Worm (Caenorhabditis elegans) whole organism, L4 larva: ENCODE measurements around the gene F15B9.8.

Source experiments
- D1046.2 ChIP-seq: fragments of 200-800 bp; sonication (Bioruptor generic); IDR thresholded peaks from 2 replicates; pipeline ENCODE4 v1.3.6; 2022; ENCODE audit warnings: missing genetic modification characterization, missing compliant biosample characterization
- T26A8.4 ChIP-seq: fragments of 200-800 bp; sonication (Bioruptor generic); IDR thresholded peaks from 2 replicates; pipeline ENCODE4 v1.3.6; 2022; ENCODE audit warnings: missing genetic modification characterization, missing compliant biosample characterization
- Y5F2A.4 ChIP-seq: fragments of 200-800 bp; sonication (Bioruptor generic); optimal IDR thresholded peaks from 2 replicates; lab custom pipeline; 2018; ENCODE audit warnings: mild to moderate bottlenecking, missing genetic modification characterization, missing compliant biosample characterization
- ZK546.5 ChIP-seq, 2 experiments: sonication (generic microtip); optimal IDR thresholded peaks; 2 replicates each; lab custom pipeline; 2017; ENCODE audit warnings: missing biosample characterization in 2 of 2, missing genetic modification characterization in 2 of 2
- aha-1 ChIP-seq: fragments of 150-350 bp; peaks from one replicate; lab custom pipeline; 2014; ENCODE audit warnings: missing biosample characterization, missing genetic modification characterization
- aly-2 ChIP-seq: sonication (generic microtip); optimal IDR thresholded peaks from 2 replicates; lab custom pipeline; 2018; ENCODE audit warnings: missing biosample characterization, missing genetic modification characterization
- attf-4 ChIP-seq: sonication (generic microtip); optimal IDR thresholded peaks from 3 replicates; lab custom pipeline; 2017; ENCODE audit warnings: missing biosample characterization, missing genetic modification characterization
- ceh-20 ChIP-seq: fragments of 200-800 bp; sonication (Bioruptor generic); IDR thresholded peaks from 2 replicates; pipeline ENCODE4 v1.3.6; 2022; ENCODE audit warnings: missing genetic modification reagents, missing genetic modification characterization, missing compliant biosample characterization
- ceh-28 ChIP-seq: fragments of 150-350 bp; optimal IDR thresholded peaks from 2 replicates; lab custom pipeline; 2014; ENCODE audit warnings: missing biosample characterization, missing genetic modification reagents, missing genetic modification characterization
- ceh-32 ChIP-seq: sonication (generic microtip); optimal IDR thresholded peaks from 2 replicates; lab custom pipeline; 2016; ENCODE audit warnings: mild to moderate bottlenecking, missing genetic modification characterization, missing compliant biosample characterization; ENCODE audit not compliant: poor library complexity
- ceh-62 ChIP-seq: sonication (generic microtip); optimal IDR thresholded peaks from 2 replicates; lab custom pipeline; 2017; ENCODE audit warnings: missing biosample characterization, missing genetic modification characterization
- ceh-82 ChIP-seq: sonication (generic microtip); optimal IDR thresholded peaks from 2 replicates; lab custom pipeline; 2017; ENCODE audit warnings: missing biosample characterization, missing genetic modification characterization
- ces-1 ChIP-seq: fragments of 150-350 bp; sonication (generic microtip); optimal IDR thresholded peaks from 4 replicates; lab custom pipeline; 2014; ENCODE audit warnings: missing biosample characterization, missing genetic modification reagents, missing genetic modification characterization
- ctbp-1 ChIP-seq: fragments of 200-800 bp; sonication (Bioruptor generic); IDR thresholded peaks from 2 replicates; pipeline ENCODE4 v1.3.6; 2022; ENCODE audit warnings: missing genetic modification reagents, missing genetic modification characterization, missing compliant biosample characterization
- daf-16 ChIP-seq, 3 experiments: sonication (generic microtip); optimal IDR thresholded peaks; 2 replicates each; lab custom pipeline; 2016 to 2017; ENCODE audit warnings: missing genetic modification characterization in 3 of 3, missing genetic modification reagents in 3 of 3, mild to moderate bottlenecking in 2 of 3, missing compliant biosample characterization in 2 of 3, missing biosample characterization in 1 of 3, moderate library complexity in 1 of 3
- daf-19 ChIP-seq: fragments of 200-800 bp; sonication (Bioruptor generic); conservative IDR thresholded peaks from 2 replicates; pipeline ENCODE4 v1.3.6; 2022; ENCODE audit warnings: missing genetic modification characterization, missing compliant biosample characterization
- dmd-8 ChIP-seq: fragments of 200-800 bp; sonication (Bioruptor generic); IDR thresholded peaks from 2 replicates; pipeline ENCODE4 v1.3.6; 2022; ENCODE audit warnings: missing genetic modification characterization, missing compliant biosample characterization
- dmd-9 ChIP-seq: fragments of 200-800 bp; sonication (Bioruptor generic); IDR thresholded peaks from 2 replicates; pipeline ENCODE4 v1.3.6; 2022; ENCODE audit warnings: missing genetic modification reagents, missing genetic modification characterization, missing compliant biosample characterization
- dpl-1 ChIP-seq: fragments of 150-350 bp; optimal IDR thresholded peaks from 2 replicates; lab custom pipeline; 2014; ENCODE audit warnings: missing biosample characterization, missing genetic modification reagents, missing genetic modification characterization
- dve-1 ChIP-seq: sonication (generic microtip); optimal IDR thresholded peaks from 2 replicates; lab custom pipeline; 2017; ENCODE audit warnings: antibody characterized with exemption, mild to moderate bottlenecking, missing genetic modification characterization, missing compliant biosample characterization; ENCODE audit not compliant: insufficient read depth
- egl-27 ChIP-seq: sonication (generic microtip); optimal IDR thresholded peaks from 3 replicates; lab custom pipeline; 2017; ENCODE audit warnings: missing biosample characterization, missing genetic modification reagents, missing genetic modification characterization
- egl-43 ChIP-seq: fragments of 200-800 bp; sonication (Bioruptor generic); IDR thresholded peaks from 2 replicates; pipeline ENCODE4 v1.3.6; 2022; ENCODE audit warnings: missing genetic modification reagents, missing genetic modification characterization, missing compliant biosample characterization
- fkh-10 ChIP-seq: fragments of 150-350 bp; optimal IDR thresholded peaks from 2 replicates; lab custom pipeline; 2014; ENCODE audit warnings: missing biosample characterization, missing genetic modification reagents, missing genetic modification characterization
- hif-1 ChIP-seq, 2 experiments: sonication (generic microtip); optimal IDR thresholded peaks; 2 replicates each; lab custom pipeline; 2016 to 2017; ENCODE audit warnings: missing compliant biosample characterization in 2 of 2, missing genetic modification characterization in 2 of 2, missing genetic modification reagents in 2 of 2, missing genotype in 2 of 2, mild to moderate bottlenecking in 1 of 2
- hlh-11 ChIP-seq: fragments of 200-800 bp; sonication (Bioruptor generic); optimal IDR thresholded peaks from 2 replicates; lab custom pipeline; 2018; ENCODE audit warnings: mild to moderate bottlenecking, missing genetic modification characterization, missing compliant biosample characterization
- hlh-30 ChIP-seq: sonication (generic microtip); optimal IDR thresholded peaks from 2 replicates; lab custom pipeline; 2017; ENCODE audit warnings: antibody characterized with exemption, mild to moderate bottlenecking, missing genetic modification characterization, missing compliant biosample characterization; ENCODE audit not compliant: insufficient read depth
- jun-1 ChIP-seq: fragments of 150-350 bp; optimal IDR thresholded peaks from 2 replicates; lab custom pipeline; 2014; ENCODE audit warnings: missing biosample characterization, missing genetic modification reagents, missing genetic modification characterization
- lim-7 ChIP-seq: fragments of 200-800 bp; sonication (Bioruptor generic); IDR thresholded peaks from 2 replicates; pipeline ENCODE4 v1.3.6; 2022; ENCODE audit warnings: missing genetic modification characterization, missing compliant biosample characterization
- lin-13 ChIP-seq: fragments of 150-350 bp; optimal IDR thresholded peaks from 2 replicates; lab custom pipeline; 2014; ENCODE audit warnings: missing biosample characterization, missing genetic modification reagents, missing genetic modification characterization
- lin-15B ChIP-seq: fragments of 150-350 bp; sonication (generic microtip); optimal IDR thresholded peaks from 3 replicates; lab custom pipeline; 2014; ENCODE audit warnings: missing biosample characterization, missing genetic modification characterization
- mes-2 ChIP-seq: sonication (generic microtip); optimal IDR thresholded peaks from 2 replicates; lab custom pipeline; 2016; ENCODE audit warnings: missing genotype, mild to moderate bottlenecking, missing genetic modification characterization, missing compliant biosample characterization; ENCODE audit not compliant: poor library complexity, severe bottlenecking
- mxl-2 ChIP-seq: fragments of 200-800 bp; sonication (Bioruptor generic); conservative IDR thresholded peaks from 2 replicates; pipeline ENCODE4 v1.3.6; 2022; ENCODE audit warnings: missing genetic modification reagents, missing genetic modification characterization, missing compliant biosample characterization
- nhr-11 ChIP-seq: fragments of 150-350 bp; optimal IDR thresholded peaks from 2 replicates; lab custom pipeline; 2014; ENCODE audit warnings: missing biosample characterization, missing genetic modification characterization
- nhr-28 ChIP-seq: fragments of 150-350 bp; optimal IDR thresholded peaks from 2 replicates; lab custom pipeline; 2014; ENCODE audit warnings: missing biosample characterization, missing genetic modification characterization
- nhr-48 ChIP-seq: sonication (generic microtip); optimal IDR thresholded peaks from 2 replicates; lab custom pipeline; 2016; ENCODE audit warnings: mild to moderate bottlenecking, missing genetic modification characterization, missing compliant biosample characterization
- nhr-6 ChIP-seq: fragments of 150-350 bp; optimal IDR thresholded peaks from 2 replicates; lab custom pipeline; 2014; ENCODE audit warnings: missing biosample characterization, missing genetic modification characterization
- pha-4 ChIP-seq, 2 experiments: fragments of 150-350 bp in 1 of 2; fragments of 200-800 bp in 1 of 2; sonication (Bioruptor generic) in 1 of 2; IDR thresholded peaks in 1 of 2; optimal IDR thresholded peaks in 1 of 2; 2 replicates each; pipeline versions ENCODE4 v1.3.6 to Lab custom; 2014 to 2022; ENCODE audit warnings: missing genetic modification characterization in 2 of 2, missing genetic modification reagents in 2 of 2, missing biosample characterization in 1 of 2, missing compliant biosample characterization in 1 of 2
- php-3 ChIP-seq: fragments of 200-800 bp; sonication (Bioruptor generic); IDR thresholded peaks from 2 replicates; pipeline ENCODE4 v1.3.6; 2022; ENCODE audit warnings: missing genetic modification reagents, missing genetic modification characterization, missing compliant biosample characterization
- pqm-1 ChIP-seq: sonication (generic microtip); optimal IDR thresholded peaks from 2 replicates; lab custom pipeline; 2017; ENCODE audit warnings: missing biosample characterization, missing genetic modification characterization
- rbr-2 ChIP-seq: sonication (generic microtip); optimal IDR thresholded peaks from 2 replicates; lab custom pipeline; 2016; ENCODE audit warnings: missing genotype, missing genetic modification characterization, missing compliant biosample characterization
- saeg-2 ChIP-seq: fragments of 200-800 bp; sonication (Bioruptor generic); IDR thresholded peaks from 2 replicates; pipeline ENCODE4 v1.3.6; 2022; ENCODE audit warnings: missing genetic modification reagents, missing genetic modification characterization, missing compliant biosample characterization
- sdz-12 ChIP-seq: fragments of 200-800 bp; sonication (Bioruptor generic); optimal IDR thresholded peaks from 2 replicates; lab custom pipeline; 2018; ENCODE audit warnings: mild to moderate bottlenecking, missing genetic modification characterization, missing compliant biosample characterization
- set-16 ChIP-seq: fragments of 200-800 bp; sonication (Bioruptor generic); IDR thresholded peaks from 2 replicates; pipeline ENCODE4 v1.3.6; 2022; ENCODE audit warnings: missing genetic modification reagents, missing genetic modification characterization, missing compliant biosample characterization
- skn-1 ChIP-seq: fragments of 150-350 bp; optimal IDR thresholded peaks from 2 replicates; lab custom pipeline; 2014; ENCODE audit warnings: missing biosample characterization, missing genetic modification characterization
- snpc-1.2 ChIP-seq: fragments of 200-800 bp; sonication (Bioruptor generic); IDR thresholded peaks from 2 replicates; pipeline ENCODE4 v1.3.6; 2022; ENCODE audit warnings: missing genetic modification reagents, missing genetic modification characterization, missing compliant biosample characterization
- spr-1 ChIP-seq: sonication (generic microtip); optimal IDR thresholded peaks from 2 replicates; lab custom pipeline; 2016; ENCODE audit warnings: mild to moderate bottlenecking, missing genetic modification characterization, missing compliant biosample characterization
- tra-1 ChIP-seq: fragments of 200-800 bp; sonication (Bioruptor generic); IDR thresholded peaks from 2 replicates; pipeline ENCODE4 v1.3.6; 2022; ENCODE audit warnings: missing genetic modification reagents, missing genetic modification characterization, missing compliant biosample characterization
- unc-62 ChIP-seq, 3 experiments: fragments of 150-350 bp in 1 of 3; sonication (generic microtip); optimal IDR thresholded peaks in 2 of 3; peaks in 1 of 3; 1 replicate in 1 of 3; 2 replicates in 2 of 3; lab custom pipeline; 2014 to 2017; ENCODE audit warnings: missing biosample characterization in 3 of 3, missing genetic modification characterization in 3 of 3, missing genetic modification reagents in 3 of 3, missing genotype in 1 of 3
- vab-7 ChIP-seq: fragments of 200-800 bp; sonication (Bioruptor generic); IDR thresholded peaks from 2 replicates; pipeline ENCODE4 v1.3.6; 2022; ENCODE audit warnings: missing genetic modification reagents, missing genetic modification characterization, missing compliant biosample characterization
- zfp-3 ChIP-seq: fragments of 200-800 bp; sonication (Bioruptor generic); conservative IDR thresholded peaks from 2 replicates; pipeline ENCODE4 v1.3.6; 2022; ENCODE audit warnings: missing genetic modification reagents, missing genetic modification characterization, missing compliant biosample characterization
- ztf-7 ChIP-seq: fragments of 150-350 bp; optimal IDR thresholded peaks from 2 replicates; lab custom pipeline; 2014; ENCODE audit warnings: missing biosample characterization, missing genetic modification characterization

F15B9.8 gene

ce11 chrV:12952287-12952686, 36.1 kb upstream of the F15B9.8 start, which contains the start of gene pqn-68:
TSS of gene pqn-68 (plus strand) at chrV:12952636.
- TF ChIP-seq saeg-2 (GFP tag; lab: Robert Waterston, UW) (no peak), pha-4 (GFP tag; IDR thresholded peaks at IDR 0.05; lab: Robert Waterston, UW) (no peak), pha-4 (tag; optimal IDR thresholded peaks at IDR 0.05; lab: Kevin White, UChicago) (no peak), D1046.2 (GFP tag; lab: Robert Waterston, UW) (no peak), Y5F2A.4 (no peak), egl-27 (tag; lab: Kevin White, UChicago) (no peak), attf-4 (no peak), ceh-28 (no peak), lim-7 (GFP tag; lab: Robert Waterston, UW) (no peak), snpc-1.2 (GFP tag; lab: Robert Waterston, UW) (no peak), T26A8.4 (GFP tag; lab: Robert Waterston, UW) (no peak), mes-2 (tag; lab: Kevin White, UChicago) (peak; percentile 85), nhr-48 (tag; lab: Kevin White, UChicago) (no peak), aly-2 (no peak), aha-1 (tag; lab: Kevin White, UChicago) (peak; percentile 71), hlh-11 (tag; lab: Kevin White, UChicago) (no peak), php-3 (GFP tag; lab: Robert Waterston, UW) (no peak), ctbp-1 (no peak), unc-62 (GFP tag; optimal IDR thresholded peaks at IDR 0.05 in 1 of 2; lab: Kevin White, UChicago) (no peak), unc-62 (tag; optimal IDR thresholded peaks at IDR 0.05; lab: Kevin White, UChicago) (no peak), jun-1 (tag; lab: Kevin White, UChicago) (no peak), set-16 (GFP tag; lab: Robert Waterston, UW) (no peak), egl-43 (GFP tag; lab: Robert Waterston, UW) (no peak), zfp-3 (no peak), dmd-8 (GFP tag; lab: Robert Waterston, UW) (no peak), vab-7 (GFP tag; lab: Robert Waterston, UW) (no peak), hlh-30 (tag; lab: Kevin White, UChicago) (peak; percentile 8), lin-13 (no peak), ceh-32 (no peak), sdz-12 (no peak), rbr-2 (tag; lab: Kevin White, UChicago) (no peak), pqm-1 (tag; lab: Kevin White, UChicago) (no peak), dmd-9 (no peak), skn-1 (tag; lab: Kevin White, UChicago) (no peak), tra-1 (GFP tag; lab: Robert Waterston, UW) (no peak), ceh-62 (no peak), dpl-1 (GFP tag; lab: Kevin White, UChicago) (peak; percentile 25), daf-19 (no peak), nhr-6 (tag; lab: Kevin White, UChicago) (peak; percentile 80), daf-16 (GFP tag; optimal IDR thresholded peaks at IDR 0.05; lab: Kevin White, UChicago) (no peak), daf-16 (tag; optimal IDR thresholded peaks at IDR 0.05; lab: Kevin White, UChicago) (peak; percentile 6), lin-15B (no peak), ztf-7 (tag; lab: Kevin White, UChicago) (no peak), ceh-82 (tag; lab: Kevin White, UChicago) (no peak), fkh-10 (GFP tag; lab: Kevin White, UChicago) (no peak), hif-1 (tag; optimal IDR thresholded peaks at IDR 0.05; lab: Kevin White, UChicago) (peak in 1 of 2 experiments; percentile 8), mxl-2 (GFP tag; lab: Robert Waterston, UW) (no peak), ZK546.5 (tag; optimal IDR thresholded peaks at IDR 0.05; lab: Kevin White, UChicago) (no peak), ces-1 (GFP tag; lab: Kevin White, UChicago) (no peak), nhr-11 (tag; lab: Kevin White, UChicago) (no peak), ceh-20 (GFP tag; lab: Robert Waterston, UW) (no peak), nhr-28 (tag; lab: Kevin White, UChicago) (no peak), dve-1 (peak; percentile 17), spr-1 (no peak)
